Fruit fly (Drosophila melanogaster) whole organism, embryonic: ENCODE results near the gene CG4456.

Experiments used
- ATbp ChIP-seq: fragments of 200-800 bp; sonication (Bioruptor generic); optimal IDR thresholded peaks from 2 replicates; lab custom pipeline; 2017; ENCODE audit warnings: missing biosample characterization, mild to moderate bottlenecking, missing genetic modification characterization, missing genetic modification reagents
- Adf1 ChIP-seq: fragments of 200-800 bp; sonication (Bioruptor generic); IDR thresholded peaks from 2 replicates; pipeline ENCODE4 v1.3.6; 2022; ENCODE audit warnings: missing biosample characterization, missing genetic modification characterization
- Aef1 ChIP-seq: fragments of 200-800 bp; sonication (Bioruptor generic); IDR thresholded peaks from 3 replicates; pipeline ENCODE4 v1.3.6; 2022; ENCODE audit warnings: missing biosample characterization, missing genetic modification characterization
- Atf-2 ChIP-seq: fragments of 200-800 bp; sonication (Bioruptor generic); optimal IDR thresholded peaks from 2 replicates; lab custom pipeline; 2016; ENCODE audit warnings: missing biosample characterization, missing genetic modification characterization
- Blimp-1 ChIP-seq: fragments of 200-800 bp; sonication (Bioruptor generic); optimal IDR thresholded peaks from 3 replicates; lab custom pipeline; 2018; ENCODE audit warnings: missing biosample characterization, missing genetic modification characterization, mild to moderate bottlenecking, moderate library complexity, missing genetic modification reagents
- BtbVII ChIP-seq: fragments of 200-800 bp; sonication (Bioruptor generic); optimal IDR thresholded peaks from 3 replicates; lab custom pipeline; 2017; ENCODE audit warnings: missing biosample characterization, mild to moderate bottlenecking, missing genetic modification characterization
- CG12299 ChIP-seq: fragments of 200-800 bp; sonication (Bioruptor generic); optimal IDR thresholded peaks from 2 replicates; lab custom pipeline; 2018; ENCODE audit warnings: missing biosample characterization, mild to moderate bottlenecking, missing genetic modification characterization
- CG1233 ChIP-seq: fragments of 200-800 bp; sonication (Bioruptor generic); optimal IDR thresholded peaks from 4 replicates; lab custom pipeline; 2018; ENCODE audit warnings: missing biosample characterization, mild to moderate bottlenecking, missing genetic modification characterization
- CG13123 ChIP-seq: fragments of 200-800 bp; sonication (Bioruptor generic); optimal IDR thresholded peaks from 2 replicates; lab custom pipeline; 2016; ENCODE audit warnings: missing biosample characterization, missing genetic modification characterization
- CG13624 ChIP-seq: fragments of 200-800 bp; sonication (Bioruptor generic); optimal IDR thresholded peaks from 2 replicates; lab custom pipeline; 2016; ENCODE audit warnings: missing biosample characterization, missing genetic modification characterization
- CG15479 ChIP-seq: fragments of 200-800 bp; sonication (Bioruptor generic); optimal IDR thresholded peaks from 3 replicates; lab custom pipeline; 2019; ENCODE audit warnings: missing biosample characterization, mild to moderate bottlenecking, missing genetic modification characterization, moderate library complexity
- CG1832 ChIP-seq: fragments of 200-800 bp; sonication (Bioruptor generic); optimal IDR thresholded peaks from 2 replicates; lab custom pipeline; 2017; ENCODE audit warnings: missing biosample characterization, mild to moderate bottlenecking, missing genetic modification characterization, inconsistent platforms
- CG18476 ChIP-seq: fragments of 200-800 bp; sonication (Bioruptor generic); optimal IDR thresholded peaks from 2 replicates; lab custom pipeline; 2016; ENCODE audit warnings: missing biosample characterization, mild to moderate bottlenecking, missing genetic modification characterization
- CG2129 ChIP-seq: fragments of 200-800 bp; sonication (Bioruptor generic); IDR thresholded peaks from 2 replicates; pipeline ENCODE4 v1.3.6; 2022; ENCODE audit warnings: missing biosample characterization, missing genetic modification characterization; ENCODE audit not compliant: partially characterized antibody
- CG2889 ChIP-seq: fragments of 200-800 bp; sonication (Bioruptor generic); IDR thresholded peaks from 3 replicates; pipeline ENCODE4 v1.3.6; 2022; ENCODE audit warnings: missing biosample characterization, missing genetic modification characterization
- CG30431 ChIP-seq: fragments of 200-800 bp; sonication (Bioruptor generic); optimal IDR thresholded peaks from 2 replicates; lab custom pipeline; 2017; ENCODE audit warnings: missing biosample characterization, missing genetic modification characterization
- CG31388 ChIP-seq: fragments of 200-800 bp; sonication (Bioruptor generic); optimal IDR thresholded peaks from 2 replicates; lab custom pipeline; 2016; ENCODE audit warnings: missing biosample characterization, missing genetic modification characterization
- CG6254 ChIP-seq: fragments of 200-800 bp; sonication (Bioruptor generic); optimal IDR thresholded peaks from 3 replicates; lab custom pipeline; 2017; ENCODE audit warnings: mild to moderate bottlenecking, missing biosample characterization, missing genetic modification reagents, missing genetic modification characterization
- CG7786 ChIP-seq: fragments of 200-800 bp; sonication (Bioruptor generic); optimal IDR thresholded peaks from 2 replicates; lab custom pipeline; 2016; ENCODE audit warnings: missing biosample characterization, missing genetic modification characterization
- CG8924 ChIP-seq: fragments of 200-800 bp; optimal IDR thresholded peaks from 3 replicates; lab custom pipeline; 2019; ENCODE audit warnings: missing biosample characterization, mild to moderate bottlenecking, missing genetic modification characterization, moderate library complexity
- CHES-1-like ChIP-seq: fragments of 200-800 bp; sonication (Bioruptor generic); optimal IDR thresholded peaks from 2 replicates; lab custom pipeline; 2016; ENCODE audit warnings: missing biosample characterization, missing genetic modification characterization
- CoRest ChIP-seq: fragments of 200-800 bp; sonication (Bioruptor generic); optimal IDR thresholded peaks from 3 replicates; lab custom pipeline; 2018; ENCODE audit warnings: missing biosample characterization, mild to moderate bottlenecking, missing genetic modification characterization, moderate library complexity
- CrebB ChIP-seq: fragments of 200-800 bp; sonication (Bioruptor generic); optimal IDR thresholded peaks from 3 replicates; lab custom pipeline; 2018; ENCODE audit warnings: missing biosample characterization, mild to moderate bottlenecking, missing genetic modification characterization
- Drgx ChIP-seq: fragments of 200-800 bp; sonication (Bioruptor generic); IDR thresholded peaks from 2 replicates; pipeline ENCODE4 v1.3.6; 2022; ENCODE audit warnings: missing biosample characterization, missing genetic modification characterization
- ERR ChIP-seq: fragments of 200-800 bp; sonication (Bioruptor generic); optimal IDR thresholded peaks from 2 replicates; lab custom pipeline; 2016; ENCODE audit warnings: missing biosample characterization, missing genetic modification characterization
- Elba2 ChIP-seq: fragments of 200-800 bp; sonication (Bioruptor generic); optimal IDR thresholded peaks from 3 replicates; lab custom pipeline; 2016; ENCODE audit warnings: missing biosample characterization, missing genetic modification characterization
- Hey ChIP-seq: fragments of 200-800 bp; sonication (Bioruptor generic); optimal IDR thresholded peaks from 3 replicates; lab custom pipeline; 2018; ENCODE audit warnings: missing biosample characterization, mild to moderate bottlenecking, missing genetic modification characterization
- HmgZ ChIP-seq: fragments of 200-800 bp; sonication (Bioruptor generic); optimal IDR thresholded peaks from 2 replicates; lab custom pipeline; 2018; ENCODE audit warnings: missing biosample characterization, mild to moderate bottlenecking, missing genetic modification characterization
- Hsf ChIP-seq: fragments of 200-800 bp; sonication (Bioruptor generic); optimal IDR thresholded peaks from 3 replicates; lab custom pipeline; 2016; ENCODE audit warnings: missing biosample characterization, missing genetic modification characterization
- NC2α ChIP-seq: fragments of 200-800 bp; sonication (Bioruptor generic); optimal IDR thresholded peaks from 2 replicates; lab custom pipeline; 2016; ENCODE audit warnings: missing biosample characterization, missing genetic modification characterization
- Oaz ChIP-seq: fragments of 200-800 bp; sonication (Bioruptor generic); IDR thresholded peaks from 2 replicates; pipeline ENCODE4 v1.3.6; 2022; ENCODE audit warnings: missing biosample characterization, missing genetic modification characterization
- Trl ChIP-seq, 3 experiments: fragments of >200 bp in 2 of 3; fragments of 200-800 bp in 1 of 3; sonication (Bioruptor generic) in 1 of 3; optimal IDR thresholded peaks; 2 replicates in 1 of 3; 3 replicates in 2 of 3; lab custom pipeline; 2016 to 2017; ENCODE audit warnings: missing biosample characterization in 1 of 3, missing genetic modification characterization in 1 of 3
- Vsx1 ChIP-seq: fragments of 200-800 bp; sonication (Bioruptor generic); optimal IDR thresholded peaks from 2 replicates; lab custom pipeline; 2017; ENCODE audit warnings: missing biosample characterization, mild to moderate bottlenecking, missing genetic modification characterization, missing genetic modification reagents
- caup ChIP-seq: fragments of 200-800 bp; sonication (Bioruptor generic); optimal IDR thresholded peaks from 3 replicates; lab custom pipeline; 2017; ENCODE audit warnings: missing biosample characterization, mild to moderate bottlenecking, missing genetic modification characterization, moderate library complexity; ENCODE audit not compliant: severe bottlenecking
- chinmo ChIP-seq: fragments of 200-800 bp; sonication (Bioruptor generic); IDR thresholded peaks from 4 replicates; pipeline ENCODE4 v1.3.6; 2022; ENCODE audit warnings: missing biosample characterization, missing genetic modification characterization; ENCODE audit not compliant: partially characterized antibody
- corto ChIP-seq: fragments of 200-800 bp; sonication (Bioruptor generic); optimal IDR thresholded peaks from 2 replicates; lab custom pipeline; 2016; ENCODE audit warnings: missing biosample characterization, mild to moderate bottlenecking, missing genetic modification characterization, moderate library complexity
- crc ChIP-seq: fragments of 200-800 bp; sonication (Bioruptor generic); optimal IDR thresholded peaks from 2 replicates; lab custom pipeline; 2016; ENCODE audit warnings: missing biosample characterization, missing genetic modification characterization
- dmrt11E ChIP-seq: fragments of 200-800 bp; sonication (Bioruptor generic); optimal IDR thresholded peaks from 3 replicates; lab custom pipeline; 2018; ENCODE audit warnings: missing biosample characterization, mild to moderate bottlenecking, missing genetic modification characterization, moderate library complexity
- eve ChIP-seq, 2 experiments: fragments of >200 bp; optimal IDR thresholded peaks; 2 replicates each; lab custom pipeline; 2017; ENCODE audit warnings: missing biosample characterization in 2 of 2, missing genetic modification characterization in 2 of 2
- hkb ChIP-seq, 2 experiments: fragments of 200-800 bp in 1 of 2; fragments of >200 bp in 1 of 2; sonication (Bioruptor generic) in 1 of 2; IDR thresholded peaks in 1 of 2; optimal IDR thresholded peaks in 1 of 2; 2 replicates each; pipeline versions ENCODE4 v1.3.6 to Lab custom; 2017 to 2022; ENCODE audit warnings: missing biosample characterization in 1 of 2, missing genetic modification characterization in 1 of 2
- kah ChIP-seq: fragments of 200-800 bp; sonication (Bioruptor generic); optimal IDR thresholded peaks from 2 replicates; lab custom pipeline; 2018; ENCODE audit warnings: missing biosample characterization, mild to moderate bottlenecking, missing genetic modification characterization
- lab ChIP-seq: fragments of 200-800 bp; sonication (Bioruptor generic); optimal IDR thresholded peaks from 3 replicates; lab custom pipeline; 2017; ENCODE audit warnings: missing biosample characterization, missing genetic modification characterization, mild to moderate bottlenecking, moderate library complexity, missing genetic modification reagents
- maf-S ChIP-seq: fragments of 200-800 bp; sonication (Bioruptor generic); optimal IDR thresholded peaks from 2 replicates; lab custom pipeline; 2016; ENCODE audit warnings: missing biosample characterization, missing genetic modification characterization
- mirr ChIP-seq: fragments of 200-800 bp; sonication (Bioruptor generic); optimal IDR thresholded peaks from 3 replicates; lab custom pipeline; 2018; ENCODE audit warnings: missing biosample characterization, mild to moderate bottlenecking, missing genetic modification characterization
- rib ChIP-seq: fragments of 200-800 bp; sonication (Bioruptor generic); IDR thresholded peaks from 2 replicates; pipeline ENCODE4 v1.3.6; 2022; ENCODE audit warnings: missing biosample characterization, missing genetic modification characterization
- sqz ChIP-seq: fragments of 200-800 bp; sonication (Bioruptor generic); optimal IDR thresholded peaks from 3 replicates; lab custom pipeline; 2018; ENCODE audit warnings: missing biosample characterization, mild to moderate bottlenecking, missing genetic modification characterization
- tin ChIP-seq: fragments of 200-800 bp; sonication (Bioruptor generic); optimal IDR thresholded peaks from 3 replicates; lab custom pipeline; 2016; ENCODE audit warnings: missing biosample characterization, missing genetic modification characterization

The CG4456 gene

DNA sequence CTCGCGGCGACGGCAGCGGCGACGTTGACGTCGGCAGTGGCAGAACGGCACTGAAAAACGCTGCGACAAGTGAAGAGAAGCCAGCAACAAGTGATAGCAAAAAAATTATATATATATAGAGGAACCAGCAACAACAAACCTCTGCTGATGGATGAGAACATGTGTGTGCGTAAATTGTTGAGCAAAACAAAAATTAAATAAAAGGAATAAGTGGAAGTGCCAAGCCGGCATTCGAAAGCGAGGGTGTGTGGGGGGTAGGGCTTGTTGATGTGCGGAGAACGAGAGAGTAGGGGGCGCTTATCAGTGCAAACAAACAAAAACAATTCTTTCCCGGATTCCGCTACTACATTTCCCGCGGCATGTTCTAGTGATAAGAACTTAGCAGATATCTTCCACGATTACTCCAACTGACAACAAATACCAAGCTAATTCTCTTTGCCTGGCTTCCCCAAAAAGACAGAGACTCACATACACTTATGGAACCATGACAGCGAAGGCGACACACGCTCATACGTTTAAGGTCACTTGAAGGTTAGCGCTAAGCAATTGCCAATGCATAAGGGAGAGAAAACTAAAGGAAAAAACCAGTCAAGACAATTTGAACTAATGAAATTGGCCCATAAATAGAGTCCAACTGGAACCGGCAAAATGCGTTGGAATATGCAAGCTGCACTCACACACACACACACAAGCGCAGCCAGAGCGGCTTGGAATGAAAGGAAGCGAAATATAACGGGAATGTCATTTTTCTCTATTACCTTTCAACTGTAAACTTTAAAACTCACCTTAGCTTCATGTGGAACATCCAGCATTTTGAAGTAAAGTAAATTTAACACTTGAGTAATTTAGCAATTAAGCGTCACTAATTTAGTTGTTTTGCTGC, 14.5 kb upstream of the CG4456 start (continued):
- no peak for TF ChIP-seq CG18476 (GFP tag; lab: Kevin White, UChicago)
- TF ChIP-seq CG13624: no peak
- TF ChIP-seq corto: peak; percentile 64
- TF ChIP-seq eve (GFP tag; optimal IDR thresholded peaks at IDR 0.05; lab: Kevin White, UChicago): no peak
- TF ChIP-seq ATbp (GFP tag; lab: Kevin White, UChicago): no peak
- TF ChIP-seq dmrt11E: no peak
- peak; percentile 9 for TF ChIP-seq CG15479 (GFP tag; lab: Kevin White, UChicago)
- no peak for TF ChIP-seq hkb (optimal IDR thresholded peaks at IDR 0.05; lab: Kevin White, UChicago)
- TF ChIP-seq hkb (GFP tag; IDR thresholded peaks at IDR 0.05; lab: Robert Waterston, UW): no peak
- TF ChIP-seq Drgx (GFP tag; lab: Robert Waterston, UW): peak; percentile 44; the same call in 1 of the 2 replicates
- TF ChIP-seq kah (GFP tag; lab: Kevin White, UChicago): peak; percentile 20
- peak; percentile 74 for TF ChIP-seq Hey
- no peak for TF ChIP-seq Hsf (GFP tag; lab: Kevin White, UChicago)
- TF ChIP-seq ERR (GFP tag; lab: Kevin White, UChicago): peak; percentile 98
- no peak for TF ChIP-seq CrebB
- TF ChIP-seq caup (GFP tag; lab: Kevin White, UChicago): peak; percentile 15
- no peak for TF ChIP-seq CG2889 (GFP tag; lab: Robert Waterston, UW)
- no peak for TF ChIP-seq Atf-2 (GFP tag; lab: Kevin White, UChicago)
- no peak for TF ChIP-seq tin (GFP tag; lab: Kevin White, UChicago)
- TF ChIP-seq HmgZ: peak; percentile 15
- TF ChIP-seq Oaz (GFP tag; lab: Robert Waterston, UW): no peak
- TF ChIP-seq crc: no peak
- no peak for TF ChIP-seq CG1233 (GFP tag; lab: Kevin White, UChicago)
- peak; percentile 12 for TF ChIP-seq lab (GFP tag; lab: Kevin White, UChicago)
- TF ChIP-seq CHES-1-like (GFP tag; lab: Kevin White, UChicago): no peak
- no peak for TF ChIP-seq CG13123 (GFP tag; lab: Kevin White, UChicago)
- TF ChIP-seq CG30431 (GFP tag; lab: Kevin White, UChicago): no peak
- TF ChIP-seq CG6254 (GFP tag; lab: Kevin White, UChicago): peak; percentile 3
- TF ChIP-seq Aef1 (GFP tag; lab: Robert Waterston, UW): peak; percentile 9; the same call in 1 of the 3 replicates
- peak in 1 of 2 experiments; percentile 25 for TF ChIP-seq Trl (optimal IDR thresholded peaks at IDR 0.05; lab: Kevin White, UChicago)
- TF ChIP-seq Trl (GFP tag; optimal IDR thresholded peaks at IDR 0.05; lab: Kevin White, UChicago): no peak
- TF ChIP-seq CG8924: peak; percentile 5
- no peak for TF ChIP-seq NC2α (GFP tag; lab: Kevin White, UChicago)
- TF ChIP-seq Blimp-1 (GFP tag; lab: Kevin White, UChicago): no peak
- TF ChIP-seq CG2129 (GFP tag; lab: Robert Waterston, UW): no peak
- no peak for TF ChIP-seq CG1832 (GFP tag; lab: Kevin White, UChicago)
- TF ChIP-seq CG7786 (GFP tag; lab: Kevin White, UChicago): no peak
- TF ChIP-seq CG12299 (tag; lab: Kevin White, UChicago): no peak
- TF ChIP-seq maf-S (GFP tag; lab: Kevin White, UChicago): no peak
- peak; percentile 6 for TF ChIP-seq sqz (GFP tag; lab: Kevin White, UChicago)
- no peak for TF ChIP-seq BtbVII (GFP tag; lab: Kevin White, UChicago)
- TF ChIP-seq Vsx1: peak; percentile 75
- TF ChIP-seq Adf1 (GFP tag; lab: Robert Waterston, UW): peak; percentile 92
- TF ChIP-seq chinmo (GFP tag; lab: Robert Waterston, UW): peak; percentile 72; the same call in 2 of the 4 replicates
- no peak for TF ChIP-seq CoRest (tag; lab: Kevin White, UChicago)
- TF ChIP-seq mirr: peak; percentile 26
- TF ChIP-seq rib (GFP tag; lab: Robert Waterston, UW): 0 out of 2 replicates have a peak, but pooled peaks have one; percentile 28
- peak; percentile 43 for TF ChIP-seq Elba2 (GFP tag; lab: Kevin White, UChicago)
- no peak for TF ChIP-seq CG31388 (GFP tag; lab: Kevin White, UChicago)
